Worm (Caenorhabditis elegans): Measurements from ENCODE around the gene his-37.

- TF ChIP-seq ets-4 (tag; optimal IDR thresholded peaks at IDR 0.05) = no peak
- TF ChIP-seq eyg-1 (tag; optimal IDR thresholded peaks at IDR 0.05) = no peak
These were observed 24.2 kb downstream of the his-37 start for ce11 chrV:9571056-9571455.

Data from whole organism, late embryonic.